Fruit fly (Drosophila melanogaster) whole organism, larva: ENCODE data around the gene CG10600.

Source experiments
- noc ChIP-seq: fragments of 200-800 bp; sonication (Bioruptor generic); optimal IDR thresholded peaks from 3 replicates; lab custom pipeline; 2019; ENCODE audit warnings: missing biosample characterization, mild to moderate bottlenecking, missing genetic modification characterization, moderate library complexity

CG10600 gene

DNA sequence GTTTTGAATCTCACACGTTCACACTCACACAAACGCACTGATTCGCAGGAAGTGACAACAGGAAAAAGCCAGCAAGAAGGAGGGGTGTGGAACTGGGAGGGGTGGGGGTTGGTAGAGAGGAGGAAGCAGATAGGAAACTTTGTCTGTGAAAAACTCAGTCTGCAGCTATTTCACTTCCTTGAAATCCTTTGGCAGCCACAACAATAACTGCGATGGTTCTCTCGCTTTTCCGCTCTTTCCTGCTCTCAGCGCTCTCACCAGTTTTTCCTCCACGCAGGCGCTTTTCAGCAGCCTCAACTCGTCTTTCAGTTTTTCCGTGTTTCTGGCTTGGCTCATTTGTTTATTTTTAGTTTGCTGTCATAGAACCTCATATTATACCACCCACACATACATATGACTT is 7.4 kb upstream of the CG10600 start:
- TF ChIP-seq noc (tag; lab: Kevin White, UChicago), result no peak

DNA sequence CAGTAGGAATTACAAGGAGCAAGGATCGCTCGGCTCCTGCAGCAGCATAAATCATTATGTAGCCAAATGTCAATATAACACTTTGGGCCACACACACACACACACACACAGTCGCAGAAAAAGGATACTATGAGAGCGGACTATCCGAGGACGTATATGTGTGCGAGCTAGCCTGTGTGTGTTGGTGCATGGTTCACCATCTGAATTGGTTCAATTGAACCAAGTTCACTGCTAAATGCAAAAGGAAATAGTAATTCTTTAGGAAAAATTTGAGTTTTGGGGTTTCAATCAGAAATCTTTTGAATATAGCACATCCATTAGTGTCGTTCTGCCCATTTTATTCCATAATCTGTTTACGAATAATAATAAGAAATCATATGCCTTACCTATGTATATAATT is 6.7 kb upstream of the CG10600 start:
- TF ChIP-seq noc (tag; lab: Kevin White, UChicago), result no peak

DNA sequence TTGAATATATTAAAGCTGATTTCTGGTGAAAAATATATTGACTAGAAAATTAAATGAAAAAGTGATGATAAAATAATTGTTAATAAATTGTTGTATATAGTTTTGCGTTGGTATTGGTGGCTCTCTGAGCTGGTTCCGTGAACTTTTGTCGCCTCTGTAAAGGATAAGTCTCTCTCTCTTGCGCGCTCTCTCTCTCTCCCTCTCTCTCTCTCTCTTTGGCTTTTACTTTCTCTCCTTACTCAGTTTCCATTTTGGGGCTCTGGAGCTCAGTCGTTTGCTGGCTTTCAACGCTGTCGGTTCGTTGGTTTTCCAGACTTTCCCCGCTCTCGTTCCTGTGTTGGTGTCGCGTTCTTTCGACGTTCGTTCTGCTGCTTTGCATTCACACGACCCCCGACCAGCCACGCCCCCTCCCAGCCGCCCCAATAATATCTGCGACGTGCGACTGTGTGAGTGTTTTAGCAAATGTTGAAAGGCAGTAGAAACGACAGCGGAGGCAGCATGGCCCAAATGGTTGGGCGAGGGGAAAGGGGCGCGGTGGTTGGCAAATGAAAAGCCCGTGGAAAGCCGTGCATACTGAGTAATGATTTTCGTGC is 5.5 kb upstream of the CG10600 start, which contains the start of gene CG17321:
CG17321 (plus strand) TSS at position 268 of the 593 bp plus-strand sequence.
- TF ChIP-seq noc (tag; lab: Kevin White, UChicago), result no peak

DNA sequence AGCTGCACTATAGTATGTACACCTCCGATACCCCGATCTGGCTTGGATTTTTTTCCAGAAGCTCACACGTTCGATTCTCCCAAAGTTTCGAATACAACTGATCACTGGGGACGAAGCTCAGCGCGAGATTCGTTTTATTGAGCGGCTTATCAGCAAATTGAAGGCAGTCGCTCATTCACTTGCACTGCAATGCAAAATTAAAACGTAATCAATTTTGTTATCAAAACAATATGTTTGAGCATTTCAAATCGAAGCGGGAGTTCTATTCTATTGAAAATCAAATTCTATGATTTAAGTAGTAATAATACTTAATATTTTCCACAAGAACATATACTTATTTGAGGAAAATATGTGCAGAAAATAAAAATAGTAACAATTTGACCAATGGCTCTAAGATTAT is 5.0 kb upstream of the CG10600 start, which contains the start of gene CG33120:
CG33120 (minus strand) TSS at position 101 of the 400 bp plus-strand sequence.
- TF ChIP-seq noc (tag; lab: Kevin White, UChicago), result no peak

DNA sequence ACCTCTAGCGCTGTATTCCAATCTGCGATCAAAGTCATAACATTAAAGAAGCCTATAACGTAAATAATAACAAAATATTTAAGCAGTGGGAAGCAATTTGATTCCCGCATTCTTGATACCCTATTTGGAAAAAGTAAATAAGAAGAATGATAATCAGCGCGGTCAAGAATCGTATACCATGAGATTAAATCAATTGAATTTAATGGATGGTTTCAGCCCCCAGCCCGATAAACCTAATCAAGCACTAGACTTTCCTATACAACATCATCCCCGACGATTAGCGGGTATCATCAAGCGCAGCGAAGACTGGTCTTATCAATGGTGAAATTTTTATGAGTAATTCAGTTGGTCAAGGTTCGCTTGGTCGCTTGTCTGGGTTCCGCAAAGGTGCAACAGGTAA is 4.1 kb upstream of the CG10600 start:
- no peak for TF ChIP-seq noc (tag; lab: Kevin White, UChicago)

DNA sequence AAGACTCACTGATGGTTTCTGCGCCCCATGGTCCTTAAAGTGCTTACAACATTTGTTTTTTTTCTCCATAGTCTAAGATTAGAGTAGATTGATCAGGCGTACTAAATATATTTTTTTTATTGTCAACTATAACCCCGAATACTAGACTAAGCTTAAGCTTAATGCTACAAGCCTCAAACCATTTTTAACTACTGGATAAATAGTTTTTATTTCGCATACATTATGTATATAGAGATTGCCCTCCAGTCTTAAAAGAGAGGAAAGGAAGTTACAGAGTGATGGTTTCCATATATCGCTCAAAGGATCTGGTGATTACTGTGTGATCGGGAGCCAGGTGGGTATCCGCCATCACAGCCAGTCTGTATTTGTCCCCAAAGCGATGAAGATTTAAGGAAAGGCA is 1.7 kb upstream of the CG10600 start, which contains the start of gene CG31752:
CG31752 (minus strand) TSS at position 101 of the 400 bp plus-strand sequence.
- TF ChIP-seq noc (tag; lab: Kevin White, UChicago), result no peak

DNA sequence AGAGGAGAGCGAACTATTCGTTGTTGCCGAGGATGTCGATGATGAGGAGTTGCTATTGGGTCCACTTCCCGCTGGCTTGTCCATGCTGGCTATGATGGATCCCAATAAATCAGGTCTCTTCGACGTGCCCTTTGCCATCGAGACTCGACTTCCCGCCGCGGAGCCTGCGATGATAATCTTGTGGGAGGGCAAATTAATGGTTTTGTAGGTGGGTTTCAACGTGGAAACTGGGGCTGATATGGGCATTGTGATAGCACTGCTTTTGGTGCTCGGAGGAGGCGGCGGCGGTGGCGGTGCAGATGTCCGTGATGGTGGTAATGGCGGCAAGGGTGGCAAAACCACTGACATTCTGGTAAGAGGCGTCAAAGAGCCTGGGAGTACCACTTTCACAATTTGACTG is 5.0 kb downstream of the CG10600 start:
- TF ChIP-seq noc (tag; lab: Kevin White, UChicago), result no peak

DNA sequence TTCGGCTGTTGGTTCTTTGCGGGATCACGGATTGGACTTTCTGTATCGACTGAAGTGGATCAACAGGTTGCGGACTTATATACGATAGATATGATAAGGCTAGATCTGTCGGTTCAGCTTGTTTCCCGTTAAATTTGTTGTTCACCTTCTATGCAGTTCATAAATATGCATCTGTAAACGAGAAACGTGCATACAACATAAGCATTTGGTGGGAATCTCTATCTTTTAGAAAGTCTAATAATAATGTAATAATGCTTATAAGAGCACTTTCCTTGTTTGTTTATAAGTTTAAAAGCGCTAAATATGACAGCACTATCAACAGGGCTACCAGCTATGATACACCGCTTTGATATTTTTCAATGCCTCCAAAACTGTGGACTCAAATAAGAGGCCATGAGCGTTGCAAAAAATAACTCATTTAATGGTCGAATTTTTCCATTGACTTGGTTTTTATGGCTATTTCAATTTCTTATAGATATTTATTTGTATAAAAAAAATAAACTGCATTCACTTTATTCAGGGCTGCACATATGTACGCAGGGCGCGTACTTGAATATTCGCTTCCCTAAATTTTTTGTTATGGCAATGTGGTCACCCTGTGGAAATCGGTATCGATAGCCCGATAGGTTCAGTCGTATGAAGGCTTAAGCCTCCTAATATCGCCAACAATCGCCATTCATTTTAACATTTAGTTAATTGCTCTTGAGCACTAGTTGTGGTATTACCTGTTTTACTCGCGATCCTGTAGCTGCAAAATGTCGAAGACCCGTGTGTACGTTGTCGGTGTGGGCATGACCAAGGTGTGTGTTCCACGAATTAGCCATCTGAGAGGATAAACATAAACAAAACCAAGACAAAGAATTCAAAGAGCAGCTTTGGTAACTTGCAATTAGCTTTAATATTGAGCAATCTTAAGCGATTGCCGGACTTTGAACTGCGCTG is 8.6 kb downstream of the CG10600 start, which contains the start of the genes CG17597 and ScpX:
CG17597 (minus strand) TSS at position 567 of the 942 bp plus-strand sequence.
ScpX (plus strand) TSS at position 643 of the 942 bp plus-strand sequence.
- peak; percentile 17 for TF ChIP-seq noc (tag; lab: Kevin White, UChicago)

DNA sequence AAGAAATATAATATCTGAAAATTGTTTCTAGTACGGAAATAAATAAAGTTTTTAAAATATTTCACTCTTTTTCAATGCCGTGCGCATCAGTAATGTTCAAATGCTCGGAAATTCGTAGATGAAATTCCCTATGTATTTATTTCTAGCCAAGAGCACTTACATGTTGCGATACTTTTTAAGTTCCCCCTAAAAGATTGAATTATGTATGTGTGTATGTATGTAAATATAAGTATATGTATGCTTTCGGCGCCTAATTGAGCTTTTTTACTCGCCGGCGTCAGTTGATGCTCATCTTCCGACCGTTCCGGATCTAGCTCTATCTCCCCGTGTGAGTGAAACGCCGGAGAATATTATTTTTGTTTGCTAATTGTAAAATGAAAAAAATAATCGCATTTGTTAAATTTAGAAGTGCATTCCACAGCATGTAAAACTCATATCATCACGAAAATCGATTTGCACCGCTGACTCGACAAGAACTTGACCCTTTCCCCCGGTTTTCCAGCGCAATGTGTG is 12.9 kb downstream of the CG10600 start, which contains the start of gene Ugt36E1:
Ugt36E1 (plus strand) TSS at position 275 of the 513 bp plus-strand sequence.
- no peak for TF ChIP-seq noc (tag; lab: Kevin White, UChicago)

DNA sequence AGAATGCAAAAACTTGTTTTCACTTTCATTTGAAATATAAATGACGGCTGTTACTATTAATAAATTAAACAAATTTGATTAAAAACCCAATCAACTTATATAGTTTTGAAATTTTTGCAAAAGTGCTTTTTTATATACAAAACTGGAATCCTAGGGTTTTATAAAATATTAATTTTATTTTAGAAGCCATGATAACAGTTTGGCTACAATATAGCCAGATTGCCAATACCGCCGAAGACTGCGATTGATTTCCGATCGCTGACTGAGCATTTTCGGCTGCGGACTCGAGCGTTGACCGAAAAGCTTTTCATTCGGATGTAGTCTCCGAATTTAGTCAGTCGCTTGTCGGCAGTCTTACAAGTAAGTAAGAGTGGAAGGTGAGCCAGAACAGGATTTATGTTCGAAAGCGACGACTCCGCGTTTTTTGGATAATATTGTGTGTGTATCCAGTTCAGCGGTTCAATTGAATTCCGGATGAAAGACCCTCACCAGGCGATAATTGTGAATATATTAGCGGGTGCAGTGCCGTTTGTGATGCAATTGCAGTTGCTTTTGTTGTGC is 16.2 kb downstream of the CG10600 start, which contains the start of gene Ugt36D1:
Ugt36D1 (plus strand) TSS at position 306 of the 561 bp plus-strand sequence.
- TF ChIP-seq noc (tag; lab: Kevin White, UChicago), result peak; percentile 24

DNA sequence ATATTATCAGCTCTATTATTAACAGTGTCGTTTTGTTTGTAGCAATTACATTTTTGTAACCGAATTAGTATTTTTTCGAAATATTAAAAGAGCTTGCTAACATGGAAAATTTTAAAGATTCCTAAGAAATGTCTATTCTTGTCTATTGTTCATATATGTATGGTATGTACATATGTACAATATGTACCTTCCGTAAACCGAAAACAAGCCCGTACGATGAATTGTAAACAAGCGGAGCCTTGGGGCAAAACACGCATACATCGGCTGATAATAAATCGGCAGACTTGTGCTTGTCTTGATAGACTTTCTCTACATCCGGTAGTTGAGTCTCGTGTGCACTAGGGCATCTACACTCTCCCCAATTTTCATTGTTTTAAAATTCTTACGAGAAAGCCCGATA is 16.7 kb downstream of the CG10600 start:
- TF ChIP-seq noc (tag; lab: Kevin White, UChicago), result no peak

DNA sequence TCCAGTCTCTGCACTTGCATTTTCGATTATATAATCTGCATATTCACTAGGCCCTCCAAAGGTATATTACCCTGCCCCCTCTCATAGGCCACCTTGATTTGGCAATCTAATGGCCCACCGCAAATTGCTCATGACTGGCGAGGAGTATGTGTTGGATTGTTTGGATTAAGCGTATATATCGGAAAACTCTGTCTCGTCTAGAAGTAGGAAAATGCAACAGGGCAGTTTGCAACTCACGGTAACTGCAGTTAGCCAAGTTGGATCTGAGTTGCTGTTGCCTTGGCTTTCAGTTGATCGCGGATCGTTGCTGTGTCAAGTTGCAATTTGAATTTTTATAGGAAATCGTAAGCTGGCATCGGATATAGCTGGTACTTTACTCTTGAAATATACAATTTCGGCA is 20.4 kb downstream of the CG10600 start, which contains the start of gene Ugt36F1:
Ugt36F1 (plus strand) TSS at position 301 of the 400 bp plus-strand sequence.
- no peak for TF ChIP-seq noc (tag; lab: Kevin White, UChicago)

DNA sequence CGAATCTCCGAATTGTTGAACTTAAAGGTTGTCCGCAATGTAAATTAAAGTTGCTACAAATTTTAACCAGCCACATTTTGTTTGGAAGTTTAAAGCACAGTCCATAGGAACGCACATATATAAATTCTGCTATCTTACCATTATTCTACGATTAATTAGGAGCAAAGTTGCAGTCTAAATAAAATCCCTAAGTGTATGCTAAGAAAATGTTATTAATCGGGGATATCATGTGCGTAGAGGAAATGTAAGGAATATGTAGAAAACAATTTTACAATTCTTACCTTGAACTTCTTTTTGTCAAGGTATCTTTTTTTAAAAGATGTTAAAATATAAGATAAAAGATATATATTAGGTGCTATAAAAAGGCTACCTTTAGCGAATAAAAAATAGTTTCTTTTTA is 21.1 kb downstream of the CG10600 start:
- no peak for TF ChIP-seq noc (tag; lab: Kevin White, UChicago)

DNA sequence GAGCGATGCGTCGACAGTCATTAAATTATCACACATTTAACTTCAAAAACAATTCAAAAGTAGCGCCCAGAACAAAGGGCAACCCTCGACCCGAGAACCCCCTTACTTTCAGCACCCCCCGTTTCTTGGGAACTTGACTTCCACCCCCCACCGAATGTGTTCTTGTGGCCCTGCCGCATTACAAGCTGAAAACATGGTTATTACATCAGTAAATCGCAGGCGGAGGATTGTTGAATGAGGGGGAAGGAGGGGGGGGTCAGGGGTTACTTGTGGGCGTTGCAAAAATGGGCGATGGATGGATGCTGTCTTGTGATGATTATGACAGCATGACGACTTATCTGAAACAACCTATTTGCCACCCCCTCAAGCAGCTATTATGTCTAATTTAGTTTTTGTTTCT is 24.3 kb downstream of the CG10600 start:
- TF ChIP-seq noc (tag; lab: Kevin White, UChicago), result no peak

DNA sequence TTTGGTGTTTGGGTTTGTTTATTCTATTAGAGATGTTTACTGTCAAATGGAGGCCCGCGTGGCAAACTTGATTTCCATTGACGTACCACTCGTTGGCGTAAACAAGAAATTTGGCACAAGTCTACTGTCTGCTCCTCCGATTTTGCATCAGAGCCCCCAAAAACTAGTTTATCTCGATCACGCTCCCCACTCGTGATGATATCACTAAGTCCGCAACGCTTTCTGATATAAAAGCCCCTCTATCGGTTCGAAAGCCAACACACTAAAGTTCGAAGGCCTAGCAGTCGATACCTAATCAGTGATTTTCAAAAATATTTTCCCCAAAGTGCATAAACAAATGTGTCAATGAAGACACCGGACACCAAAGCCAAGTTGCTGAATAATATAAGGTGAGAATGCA is 26.7 kb downstream of the CG10600 start:
- no peak for TF ChIP-seq noc (tag; lab: Kevin White, UChicago)
